Fruit fly (Drosophila melanogaster) whole organism, embryonic: ENCODE results near the gene CG14452.

Source experiments
- Abd-B ChIP-seq: fragments of 200-800 bp; sonication (Bioruptor generic); optimal IDR thresholded peaks from 2 replicates; lab custom pipeline; 2018; ENCODE audit warnings: missing biosample characterization, mild to moderate bottlenecking, missing genetic modification characterization, moderate library complexity
- Aef1 ChIP-seq: fragments of 200-800 bp; sonication (Bioruptor generic); IDR thresholded peaks from 3 replicates; pipeline ENCODE4 v1.3.6; 2022; ENCODE audit warnings: missing biosample characterization, missing genetic modification characterization
- Awh ChIP-seq: fragments of 200-800 bp; sonication (Bioruptor generic); IDR thresholded peaks from 2 replicates; pipeline ENCODE4, ENCODE4 v1.3.6; 2022; ENCODE audit warnings: missing biosample characterization, missing genetic modification characterization
- CG10147 ChIP-seq: fragments of 200-800 bp; sonication (Bioruptor generic); optimal IDR thresholded peaks from 2 replicates; lab custom pipeline; 2019; ENCODE audit warnings: missing biosample characterization, mild to moderate bottlenecking, missing genetic modification characterization, moderate library complexity
- CG12299 ChIP-seq: fragments of 200-800 bp; sonication (Bioruptor generic); optimal IDR thresholded peaks from 2 replicates; lab custom pipeline; 2018; ENCODE audit warnings: missing biosample characterization, mild to moderate bottlenecking, missing genetic modification characterization
- CG12942 ChIP-seq: fragments of 200-800 bp; sonication (Bioruptor generic); optimal IDR thresholded peaks from 3 replicates; lab custom pipeline; 2016; ENCODE audit warnings: missing biosample characterization, missing genetic modification characterization
- CG13894 ChIP-seq: fragments of 200-800 bp; sonication (Bioruptor generic); optimal IDR thresholded peaks from 3 replicates; lab custom pipeline; 2018; ENCODE audit warnings: missing biosample characterization, mild to moderate bottlenecking, missing genetic modification characterization, moderate library complexity
- CG15269 ChIP-seq: fragments of 200-800 bp; sonication (Bioruptor generic); optimal IDR thresholded peaks from 2 replicates; lab custom pipeline; 2018; ENCODE audit warnings: missing biosample characterization, mild to moderate bottlenecking, missing genetic modification characterization, moderate library complexity
- CG1529 ChIP-seq: fragments of 200-800 bp; sonication (Bioruptor generic); optimal IDR thresholded peaks from 3 replicates; lab custom pipeline; 2018; ENCODE audit warnings: missing biosample characterization, missing genetic modification characterization
- CG17912 ChIP-seq: fragments of 200-800 bp; sonication (Bioruptor generic); optimal IDR thresholded peaks from 2 replicates; lab custom pipeline; 2018; ENCODE audit warnings: missing biosample characterization, mild to moderate bottlenecking, missing genetic modification characterization
- CG2202 ChIP-seq: fragments of 200-800 bp; sonication (Bioruptor generic); optimal IDR thresholded peaks from 2 replicates; lab custom pipeline; 2018; ENCODE audit warnings: missing biosample characterization, mild to moderate bottlenecking, missing genetic modification characterization
- CG6175 ChIP-seq: fragments of 200-800 bp; sonication (Bioruptor generic); IDR thresholded peaks from 3 replicates; pipeline ENCODE4 v1.3.6; 2022; ENCODE audit warnings: missing biosample characterization, missing genetic modification characterization
- CG6689 ChIP-seq: fragments of 200-800 bp; sonication (Bioruptor generic); IDR thresholded peaks from 2 replicates; pipeline ENCODE4 v1.3.6; 2022; ENCODE audit warnings: missing biosample characterization, missing genetic modification characterization
- CG7271 ChIP-seq: fragments of 200-800 bp; sonication (Bioruptor generic); optimal IDR thresholded peaks from 2 replicates; lab custom pipeline; 2018; ENCODE audit warnings: missing biosample characterization, mild to moderate bottlenecking, missing genetic modification characterization, moderate library complexity
- CG7372 ChIP-seq: fragments of 200-800 bp; sonication (Bioruptor generic); IDR thresholded peaks from 2 replicates; pipeline ENCODE4 v1.3.6; 2022; ENCODE audit warnings: missing biosample characterization, missing genetic modification characterization
- CG7839 ChIP-seq: fragments of 200-800 bp; sonication (Bioruptor generic); optimal IDR thresholded peaks from 3 replicates; lab custom pipeline; 2018; ENCODE audit warnings: missing biosample characterization, mild to moderate bottlenecking, missing genetic modification characterization, moderate library complexity
- CG7928 ChIP-seq: fragments of 200-800 bp; sonication (Bioruptor generic); optimal IDR thresholded peaks from 2 replicates; lab custom pipeline; 2017; ENCODE audit warnings: missing biosample characterization, mild to moderate bottlenecking, missing genetic modification characterization
- D ChIP-seq, 2 experiments: fragments of 200-800 bp in 1 of 2; fragments of >200 bp in 1 of 2; sonication (Bioruptor generic) in 1 of 2; optimal IDR thresholded peaks; 2 replicates in 1 of 2; 3 replicates in 1 of 2; lab custom pipeline; 2017; ENCODE audit warnings: mild to moderate bottlenecking in 1 of 2, missing biosample characterization in 1 of 2, missing genetic modification characterization in 1 of 2, missing genetic modification reagents in 1 of 2
- Dip2 ChIP-seq: fragments of 200-800 bp; sonication (Bioruptor generic); IDR thresholded peaks from 2 replicates; pipeline ENCODE4 v1.3.6; 2022; ENCODE audit warnings: missing biosample characterization, missing genetic modification characterization
- Ets97D ChIP-seq: fragments of 200-800 bp; sonication (Bioruptor generic); optimal IDR thresholded peaks from 3 replicates; lab custom pipeline; 2016; ENCODE audit warnings: missing biosample characterization, missing genetic modification characterization
- HLHmδ ChIP-seq: fragments of 200-800 bp; sonication (Bioruptor generic); optimal IDR thresholded peaks from 2 replicates; lab custom pipeline; 2018; ENCODE audit warnings: missing biosample characterization, mild to moderate bottlenecking, missing genetic modification characterization, moderate library complexity
- Hmx ChIP-seq: fragments of 200-800 bp; sonication (Bioruptor generic); optimal IDR thresholded peaks from 2 replicates; lab custom pipeline; 2016; ENCODE audit warnings: missing biosample characterization, missing genetic modification characterization
- Jarid2 ChIP-seq: fragments of 200-800 bp; sonication (Bioruptor generic); optimal IDR thresholded peaks from 3 replicates; lab custom pipeline; 2017; ENCODE audit warnings: mild to moderate bottlenecking, missing biosample characterization, missing genetic modification reagents, missing genetic modification characterization
- MESR4 ChIP-seq: fragments of 200-800 bp; sonication (Bioruptor generic); optimal IDR thresholded peaks from 2 replicates; lab custom pipeline; 2018; ENCODE audit warnings: missing biosample characterization, mild to moderate bottlenecking, missing genetic modification characterization, moderate library complexity
- Nf-YB ChIP-seq: fragments of 200-800 bp; sonication (Bioruptor generic); optimal IDR thresholded peaks from 3 replicates; lab custom pipeline; 2019; ENCODE audit warnings: missing biosample characterization, mild to moderate bottlenecking, missing genetic modification characterization, moderate library complexity
- Oaz ChIP-seq: fragments of 200-800 bp; sonication (Bioruptor generic); IDR thresholded peaks from 2 replicates; pipeline ENCODE4 v1.3.6; 2022; ENCODE audit warnings: missing biosample characterization, missing genetic modification characterization
- Oli ChIP-seq: fragments of 200-800 bp; sonication (Bioruptor generic); optimal IDR thresholded peaks from 2 replicates; lab custom pipeline; 2018; ENCODE audit warnings: missing biosample characterization, mild to moderate bottlenecking, missing genetic modification characterization, moderate library complexity
- Ptx1 ChIP-seq: fragments of 200-800 bp; sonication (Bioruptor generic); IDR thresholded peaks from 2 replicates; pipeline ENCODE4 v1.3.6; 2022; ENCODE audit warnings: missing biosample characterization, missing genetic modification characterization
- Rx ChIP-seq: fragments of 200-800 bp; sonication (Bioruptor generic); IDR thresholded peaks from 2 replicates; pipeline ENCODE4 v1.3.6; 2022; ENCODE audit warnings: missing biosample characterization, missing genetic modification characterization
- Usf ChIP-seq: fragments of 200-800 bp; sonication (Bioruptor generic); optimal IDR thresholded peaks from 2 replicates; lab custom pipeline; 2017; ENCODE audit warnings: missing genotype, missing biosample characterization, missing genetic modification characterization
- Xrp1 ChIP-seq: fragments of 200-800 bp; sonication (Bioruptor generic); IDR thresholded peaks from 2 replicates; pipeline ENCODE4 v1.3.6; 2022; ENCODE audit warnings: missing biosample characterization, missing genetic modification characterization
- YL-1 ChIP-seq: fragments of 200-800 bp; sonication (Bioruptor generic); optimal IDR thresholded peaks from 3 replicates; lab custom pipeline; 2017; ENCODE audit warnings: missing biosample characterization, mild to moderate bottlenecking, missing genetic modification characterization
- ap ChIP-seq: fragments of 200-800 bp; sonication (Bioruptor generic); IDR thresholded peaks from 2 replicates; pipeline ENCODE4 v1.3.6; 2022; ENCODE audit warnings: missing biosample characterization, missing genetic modification characterization
- bigmax ChIP-seq: fragments of 200-800 bp; sonication (Bioruptor generic); optimal IDR thresholded peaks from 2 replicates; lab custom pipeline; 2018; ENCODE audit warnings: missing biosample characterization, mild to moderate bottlenecking, missing genetic modification characterization
- cg ChIP-seq: fragments of 200-800 bp; sonication (Bioruptor generic); optimal IDR thresholded peaks from 3 replicates; lab custom pipeline; 2019; ENCODE audit warnings: missing biosample characterization, mild to moderate bottlenecking, missing genetic modification characterization, moderate library complexity
- chif ChIP-seq, 2 experiments: fragments of 200-800 bp; sonication (Bioruptor generic); optimal IDR thresholded peaks; 3 replicates each; lab custom pipeline; 2016; ENCODE audit warnings: missing biosample characterization in 2 of 2, missing genetic modification characterization in 2 of 2
- ems ChIP-seq: fragments of 200-800 bp; sonication (Bioruptor generic); optimal IDR thresholded peaks from 3 replicates; lab custom pipeline; 2016; ENCODE audit warnings: missing biosample characterization, missing genetic modification characterization
- gcm ChIP-seq: fragments of 200-800 bp; sonication (Bioruptor generic); optimal IDR thresholded peaks from 2 replicates; lab custom pipeline; 2019; ENCODE audit warnings: missing biosample characterization, mild to moderate bottlenecking, missing genetic modification characterization, moderate library complexity
- ham ChIP-seq: fragments of 200-800 bp; sonication (Bioruptor generic); IDR thresholded peaks from 2 replicates; pipeline ENCODE4 v1.3.6; 2022; ENCODE audit warnings: missing biosample characterization, missing genetic modification characterization
- hbn ChIP-seq: fragments of 200-800 bp; sonication (Bioruptor generic); IDR thresholded peaks from 2 replicates; pipeline ENCODE4 v1.3.6; 2022; ENCODE audit warnings: missing biosample characterization, missing genetic modification characterization; ENCODE audit not compliant: partially characterized antibody
- hkb ChIP-seq, 2 experiments: fragments of 200-800 bp in 1 of 2; fragments of >200 bp in 1 of 2; sonication (Bioruptor generic) in 1 of 2; IDR thresholded peaks in 1 of 2; optimal IDR thresholded peaks in 1 of 2; 2 replicates each; pipeline versions ENCODE4 v1.3.6 to Lab custom; 2017 to 2022; ENCODE audit warnings: missing biosample characterization in 1 of 2, missing genetic modification characterization in 1 of 2
- mam ChIP-seq: fragments of 200-800 bp; sonication (Bioruptor generic); optimal IDR thresholded peaks from 3 replicates; lab custom pipeline; 2016; ENCODE audit warnings: missing biosample characterization, missing genetic modification characterization
- nerfin-1 ChIP-seq: fragments of 200-800 bp; sonication (Bioruptor generic); optimal IDR thresholded peaks from 3 replicates; lab custom pipeline; 2019; ENCODE audit warnings: missing biosample characterization, mild to moderate bottlenecking, missing genetic modification characterization, moderate library complexity
- pum ChIP-seq: fragments of 200-800 bp; sonication (Bioruptor generic); optimal IDR thresholded peaks from 2 replicates; lab custom pipeline; 2016; ENCODE audit warnings: missing biosample characterization, missing genetic modification characterization
- shn ChIP-seq: fragments of 200-800 bp; sonication (Bioruptor generic); optimal IDR thresholded peaks from 3 replicates; lab custom pipeline; 2016; ENCODE audit warnings: missing biosample characterization, missing genetic modification characterization
- sima ChIP-seq: fragments of 200-800 bp; sonication (Bioruptor generic); optimal IDR thresholded peaks from 2 replicates; lab custom pipeline; 2016; ENCODE audit warnings: missing biosample characterization, missing genetic modification characterization
- sisA ChIP-seq: fragments of 200-800 bp; sonication (Bioruptor generic); IDR thresholded peaks from 2 replicates; pipeline ENCODE4 v1.3.6; 2022; ENCODE audit warnings: missing biosample characterization, missing genetic modification characterization
- twi ChIP-seq: fragments of 200-800 bp; optimal IDR thresholded peaks from 2 replicates; lab custom pipeline; 2019; ENCODE audit warnings: missing biosample characterization, mild to moderate bottlenecking, missing genetic modification characterization, moderate library complexity

CG14452 gene

dm6 chr3L:22717137-22717767 is 21.5 kb downstream of the CG14452 start, which contains the start of the genes ArfGAP3 and CG32452 (continued):
- TF ChIP-seq Oaz (GFP tag; lab: Robert Waterston, UW): peak; percentile 70
- peak; percentile 64 for TF ChIP-seq sisA (GFP tag; lab: Robert Waterston, UW)
- peak; percentile 54 for TF ChIP-seq gcm (GFP tag; lab: Kevin White, UChicago)
- TF ChIP-seq Aef1 (GFP tag; lab: Robert Waterston, UW): peak; percentile 68
- TF ChIP-seq CG13894: peak; percentile 66
- TF ChIP-seq cg (GFP tag; lab: Kevin White, UChicago): no peak
- TF ChIP-seq Awh (GFP tag; lab: Robert Waterston, UW): no peak; the same call in 1 of the 2 replicates
- TF ChIP-seq mam (GFP tag; lab: Kevin White, UChicago): peak; percentile 76
- TF ChIP-seq CG12942 (GFP tag; lab: Kevin White, UChicago): peak; percentile 75
- peak; percentile 67 for TF ChIP-seq CG17912 (GFP tag; lab: Kevin White, UChicago)
- TF ChIP-seq CG15269: peak; percentile 75
- peak; percentile 72 for TF ChIP-seq CG7839 (tag; lab: Kevin White, UChicago)
- no peak for TF ChIP-seq CG7271 (tag; lab: Kevin White, UChicago)
- peak; percentile 53; the same call in 1 of the 2 replicates for TF ChIP-seq Rx (GFP tag; lab: Robert Waterston, UW)
- no peak for TF ChIP-seq Dip2
- TF ChIP-seq Jarid2 (GFP tag; lab: Kevin White, UChicago): peak; percentile 30
- TF ChIP-seq chif (GFP tag; optimal IDR thresholded peaks at IDR 0.05; lab: Kevin White, UChicago): peak; percentile 34 to 59
- TF ChIP-seq twi: peak; percentile 62
- no peak for TF ChIP-seq sima (GFP tag; lab: Kevin White, UChicago)
- peak; percentile 98 for TF ChIP-seq MESR4
- peak; percentile 35 for TF ChIP-seq ems (GFP tag; lab: Kevin White, UChicago)
- TF ChIP-seq CG6689 (GFP tag; lab: Robert Waterston, UW): peak; percentile 76
- peak; percentile 34; the same call in 1 of the 3 replicates for TF ChIP-seq CG6175
- TF ChIP-seq Ptx1: peak; percentile 80
- peak; percentile 57 for TF ChIP-seq Oli (tag; lab: Kevin White, UChicago)
- peak; percentile 60 for TF ChIP-seq Abd-B (GFP tag; lab: Kevin White, UChicago)
- peak; percentile 63 for TF ChIP-seq shn
- peak; percentile 70 for TF ChIP-seq pum (GFP tag; lab: Kevin White, UChicago)
- peak; percentile 62 for TF ChIP-seq YL-1 (GFP tag; lab: Kevin White, UChicago)
- peak; percentile 75 for TF ChIP-seq nerfin-1
- peak; percentile 38 for TF ChIP-seq CG12299 (tag; lab: Kevin White, UChicago)
- TF ChIP-seq CG2202 (tag; lab: Kevin White, UChicago): peak; percentile 22
- TF ChIP-seq Ets97D (GFP tag; lab: Kevin White, UChicago): peak; percentile 66
- TF ChIP-seq ap (GFP tag; lab: Robert Waterston, UW): peak; percentile 44
- peak; percentile 52 for TF ChIP-seq Nf-YB
- TF ChIP-seq CG7928 (GFP tag; lab: Kevin White, UChicago): no peak
- peak; percentile 29 for TF ChIP-seq CG1529
- TF ChIP-seq D (optimal IDR thresholded peaks at IDR 0.05; lab: Kevin White, UChicago): no peak
- peak; percentile 40 for TF ChIP-seq D (GFP tag; optimal IDR thresholded peaks at IDR 0.05; lab: Kevin White, UChicago)
- TF ChIP-seq Usf (GFP tag; lab: Kevin White, UChicago): peak; percentile 41
- TF ChIP-seq Hmx (GFP tag; lab: Kevin White, UChicago): no peak
- no peak for TF ChIP-seq bigmax (GFP tag; lab: Kevin White, UChicago)
- peak; percentile 79 for TF ChIP-seq Xrp1
- peak; percentile 56 for TF ChIP-seq HLHmδ (GFP tag; lab: Kevin White, UChicago)
- peak; percentile 74 for TF ChIP-seq CG10147 (GFP tag; lab: Kevin White, UChicago)
- peak; percentile 43; the same call in 1 of the 2 replicates for TF ChIP-seq ham (GFP tag; lab: Robert Waterston, UW)
- TF ChIP-seq CG7372 (GFP tag; lab: Robert Waterston, UW): peak; percentile 74
- TF ChIP-seq hkb (optimal IDR thresholded peaks at IDR 0.05; lab: Kevin White, UChicago): no peak
- TF ChIP-seq hkb (GFP tag; IDR thresholded peaks at IDR 0.05; lab: Robert Waterston, UW): peak; percentile 73
- peak; percentile 67 for TF ChIP-seq hbn (GFP tag; lab: Robert Waterston, UW)
